Fruit fly (Drosophila melanogaster) whole organism, embryonic: ENCODE data around the gene Acsx4.
A peak's percentile ranks its signal among the peaks of the same experiment; 100 is the strongest.

Experiments
- Bgb ChIP-seq: fragments of 200-800 bp; sonication (Bioruptor generic); IDR thresholded peaks from 2 replicates; pipeline ENCODE4 v1.3.6; 2022; ENCODE audit warnings: missing biosample characterization, missing genetic modification characterization; ENCODE audit not compliant: partially characterized antibody
- CG10274 ChIP-seq: fragments of 200-800 bp; sonication (Bioruptor generic); optimal IDR thresholded peaks from 3 replicates; lab custom pipeline; 2017; ENCODE audit warnings: missing biosample characterization, mild to moderate bottlenecking, missing genetic modification characterization
- CG12236 ChIP-seq: fragments of 200-800 bp; sonication (Bioruptor generic); optimal IDR thresholded peaks from 2 replicates; lab custom pipeline; 2016; ENCODE audit warnings: missing biosample characterization, missing genetic modification characterization
- CG1233 ChIP-seq: fragments of 200-800 bp; sonication (Bioruptor generic); optimal IDR thresholded peaks from 4 replicates; lab custom pipeline; 2018; ENCODE audit warnings: missing biosample characterization, mild to moderate bottlenecking, missing genetic modification characterization
- CG13894 ChIP-seq: fragments of 200-800 bp; sonication (Bioruptor generic); optimal IDR thresholded peaks from 3 replicates; lab custom pipeline; 2018; ENCODE audit warnings: missing biosample characterization, mild to moderate bottlenecking, missing genetic modification characterization, moderate library complexity
- CG15696 ChIP-seq: fragments of 200-800 bp; sonication (Bioruptor generic); optimal IDR thresholded peaks from 2 replicates; lab custom pipeline; 2019; ENCODE audit warnings: missing biosample characterization, mild to moderate bottlenecking, missing genetic modification characterization, moderate library complexity
- CG1603 ChIP-seq: fragments of 200-800 bp; sonication (Bioruptor generic); optimal IDR thresholded peaks from 2 replicates; lab custom pipeline; 2019; ENCODE audit warnings: missing biosample characterization, mild to moderate bottlenecking, missing genetic modification characterization, moderate library complexity
- CG16813 ChIP-seq: fragments of 200-800 bp; sonication (Bioruptor generic); IDR thresholded peaks from 3 replicates; pipeline ENCODE4 v1.3.6; 2022; ENCODE audit warnings: missing biosample characterization, missing genetic modification characterization; ENCODE audit not compliant: partially characterized antibody
- CG17186 ChIP-seq: fragments of 200-800 bp; sonication (Bioruptor generic); optimal IDR thresholded peaks from 3 replicates; lab custom pipeline; 2017; ENCODE audit warnings: missing biosample characterization, missing genetic modification reagents, missing genetic modification characterization
- CG17328 ChIP-seq: fragments of 200-800 bp; sonication (Bioruptor generic); IDR thresholded peaks from 2 replicates; pipeline ENCODE4 v1.3.6; 2022; ENCODE audit warnings: missing biosample characterization, missing genetic modification characterization
- CG17802 ChIP-seq: fragments of 200-800 bp; sonication (Bioruptor generic); optimal IDR thresholded peaks from 2 replicates; lab custom pipeline; 2018; ENCODE audit warnings: missing biosample characterization, mild to moderate bottlenecking, missing genetic modification characterization, moderate library complexity
- CG1832 ChIP-seq: fragments of 200-800 bp; sonication (Bioruptor generic); optimal IDR thresholded peaks from 2 replicates; lab custom pipeline; 2017; ENCODE audit warnings: missing biosample characterization, mild to moderate bottlenecking, missing genetic modification characterization, inconsistent platforms
- CG31224 ChIP-seq: fragments of 200-800 bp; sonication (Bioruptor generic); IDR thresholded peaks from 2 replicates; pipeline ENCODE4 v1.3.6; 2022; ENCODE audit warnings: missing biosample characterization, missing genetic modification characterization
- CG3726 ChIP-seq: fragments of 200-800 bp; sonication (Bioruptor generic); IDR thresholded peaks from 3 replicates; pipeline ENCODE4, ENCODE4 v1.3.6; 2022; ENCODE audit warnings: missing biosample characterization, missing genetic modification characterization
- CG6683 ChIP-seq: fragments of 200-800 bp; sonication (Bioruptor generic); optimal IDR thresholded peaks from 2 replicates; lab custom pipeline; 2017; ENCODE audit warnings: missing biosample characterization, mild to moderate bottlenecking, missing genetic modification characterization, missing genetic modification reagents
- CG9727 ChIP-seq: fragments of 200-800 bp; sonication (Bioruptor generic); optimal IDR thresholded peaks from 3 replicates; lab custom pipeline; 2017; ENCODE audit warnings: missing biosample characterization, mild to moderate bottlenecking, missing genetic modification characterization
- CkIIα-i1 ChIP-seq: fragments of 200-800 bp; sonication (Bioruptor generic); IDR thresholded peaks from 2 replicates; pipeline ENCODE4 v1.3.6; 2022; ENCODE audit warnings: missing biosample characterization, missing genetic modification characterization
- Dll ChIP-seq: fragments of 200-800 bp; sonication (Bioruptor generic); IDR thresholded peaks from 4 replicates; pipeline ENCODE4 v1.3.6; 2022; ENCODE audit warnings: missing biosample characterization, missing genetic modification characterization; ENCODE audit not compliant: partially characterized antibody
- HLH4C ChIP-seq: fragments of 200-800 bp; sonication (Bioruptor generic); IDR thresholded peaks from 3 replicates; pipeline ENCODE4 v1.3.6; 2022; ENCODE audit warnings: missing biosample characterization, missing genetic modification characterization; ENCODE audit not compliant: partially characterized antibody
- MTF-1 ChIP-seq: fragments of 200-800 bp; sonication (Bioruptor generic); optimal IDR thresholded peaks from 2 replicates; lab custom pipeline; 2018; ENCODE audit warnings: missing biosample characterization, mild to moderate bottlenecking, missing genetic modification characterization, borderline replicate concordance
- NK7.1 ChIP-seq: fragments of 200-800 bp; sonication (Bioruptor generic); optimal IDR thresholded peaks from 3 replicates; lab custom pipeline; 2016; ENCODE audit warnings: missing biosample characterization, missing genetic modification characterization
- Sin3A ChIP-seq: fragments of >200 bp; optimal IDR thresholded peaks from 2 replicates; lab custom pipeline; 2018
- Six4 ChIP-seq: fragments of 200-800 bp; sonication (Bioruptor generic); optimal IDR thresholded peaks from 2 replicates; lab custom pipeline; 2016; ENCODE audit warnings: missing biosample characterization, missing genetic modification characterization
- amos ChIP-seq: fragments of 200-800 bp; sonication (Bioruptor generic); IDR thresholded peaks from 2 replicates; pipeline ENCODE4 v1.3.6; 2022; ENCODE audit warnings: missing biosample characterization, missing genetic modification characterization; ENCODE audit not compliant: partially characterized antibody
- ato ChIP-seq: fragments of 200-800 bp; sonication (Bioruptor generic); IDR thresholded peaks from 2 replicates; pipeline ENCODE4 v1.3.6; 2022; ENCODE audit warnings: missing biosample characterization, missing genetic modification characterization; ENCODE audit not compliant: partially characterized antibody
- chm ChIP-seq: fragments of 200-800 bp; sonication (Bioruptor generic); IDR thresholded peaks from 2 replicates; pipeline ENCODE4 v1.3.6; 2022; ENCODE audit warnings: missing biosample characterization, missing genetic modification characterization
- fd102C ChIP-seq: fragments of 200-800 bp; sonication (Bioruptor generic); optimal IDR thresholded peaks from 2 replicates; lab custom pipeline; 2018; ENCODE audit warnings: missing biosample characterization, mild to moderate bottlenecking, missing genetic modification characterization, moderate library complexity
- gsb-n ChIP-seq: fragments of 200-800 bp; sonication (Bioruptor generic); optimal IDR thresholded peaks from 3 replicates; lab custom pipeline; 2018; ENCODE audit warnings: missing biosample characterization, mild to moderate bottlenecking, missing genetic modification characterization
- hb ChIP-seq: fragments of 200-800 bp; sonication (Bioruptor generic); IDR thresholded peaks from 3 replicates; pipeline ENCODE4 v1.3.6; 2022; ENCODE audit warnings: missing biosample characterization, missing genetic modification characterization; ENCODE audit not compliant: partially characterized antibody
- knrl ChIP-seq: fragments of 200-800 bp; sonication (Bioruptor generic); IDR thresholded peaks from 3 replicates; pipeline ENCODE4 v1.3.6; 2022; ENCODE audit warnings: missing biosample characterization, missing genetic modification characterization; ENCODE audit not compliant: partially characterized antibody
- lab ChIP-seq: fragments of 200-800 bp; sonication (Bioruptor generic); optimal IDR thresholded peaks from 3 replicates; lab custom pipeline; 2017; ENCODE audit warnings: missing biosample characterization, missing genetic modification characterization, mild to moderate bottlenecking, moderate library complexity, missing genetic modification reagents
- lilli ChIP-seq: fragments of 200-800 bp; sonication (Bioruptor generic); optimal IDR thresholded peaks from 3 replicates; lab custom pipeline; 2016; ENCODE audit warnings: missing biosample characterization, missing genetic modification characterization
- lov ChIP-seq, 2 experiments: fragments of 200-800 bp in 1 of 2; fragments of >200 bp in 1 of 2; sonication (Bioruptor generic) in 1 of 2; IDR thresholded peaks in 1 of 2; optimal IDR thresholded peaks in 1 of 2; 2 replicates in 1 of 2; 3 replicates in 1 of 2; pipeline versions ENCODE4 v1.3.6 to Lab custom; 2017 to 2022; ENCODE audit warnings: missing biosample characterization in 1 of 2, missing genetic modification characterization in 1 of 2
- nau ChIP-seq: fragments of 200-800 bp; sonication (Bioruptor generic); optimal IDR thresholded peaks from 3 replicates; lab custom pipeline; 2017; ENCODE audit warnings: missing biosample characterization, mild to moderate bottlenecking, missing genetic modification characterization, missing genetic modification reagents
- org-1 ChIP-seq: fragments of 200-800 bp; sonication (Bioruptor generic); optimal IDR thresholded peaks from 2 replicates; lab custom pipeline; 2017; ENCODE audit warnings: missing biosample characterization, missing genetic modification characterization
- pb ChIP-seq: fragments of 200-800 bp; sonication (Bioruptor generic); optimal IDR thresholded peaks from 3 replicates; lab custom pipeline; 2016; ENCODE audit warnings: missing biosample characterization, missing genetic modification characterization
- phol ChIP-seq: fragments of 200-800 bp; sonication (Bioruptor generic); optimal IDR thresholded peaks from 3 replicates; lab custom pipeline; 2018; ENCODE audit warnings: missing biosample characterization, mild to moderate bottlenecking, missing genetic modification characterization, moderate library complexity
- psq ChIP-seq: fragments of 200-800 bp; sonication (Bioruptor generic); optimal IDR thresholded peaks from 2 replicates; lab custom pipeline; 2017; ENCODE audit warnings: missing biosample characterization, missing genetic modification characterization
- schlank ChIP-seq: fragments of 200-800 bp; sonication (Bioruptor generic); optimal IDR thresholded peaks from 2 replicates; lab custom pipeline; 2018; ENCODE audit warnings: missing biosample characterization, mild to moderate bottlenecking, missing genetic modification characterization
- sna ChIP-seq: fragments of 200-800 bp; sonication (Bioruptor generic); IDR thresholded peaks from 2 replicates; pipeline ENCODE4 v1.3.6; 2022; ENCODE audit warnings: missing biosample characterization, missing genetic modification characterization; ENCODE audit not compliant: partially characterized antibody
- so ChIP-seq: fragments of 200-800 bp; sonication (Bioruptor generic); IDR thresholded peaks from 3 replicates; pipeline ENCODE4 v1.3.6; 2022; ENCODE audit warnings: missing biosample characterization, missing genetic modification characterization
- sug ChIP-seq: fragments of 200-800 bp; optimal IDR thresholded peaks from 2 replicates; lab custom pipeline; 2019; ENCODE audit warnings: missing biosample characterization, mild to moderate bottlenecking, missing genetic modification characterization, moderate library complexity
- tna ChIP-seq: fragments of 200-800 bp; sonication (Bioruptor generic); IDR thresholded peaks from 2 replicates; pipeline ENCODE4 v1.3.6; 2022; ENCODE audit warnings: missing biosample characterization, missing genetic modification characterization; ENCODE audit not compliant: partially characterized antibody
- twi ChIP-seq: fragments of 200-800 bp; optimal IDR thresholded peaks from 2 replicates; lab custom pipeline; 2019; ENCODE audit warnings: missing biosample characterization, mild to moderate bottlenecking, missing genetic modification characterization, moderate library complexity
- vvl ChIP-seq: fragments of 200-800 bp; sonication (Bioruptor generic); IDR thresholded peaks from 2 replicates; pipeline ENCODE4 v1.3.6; 2022; ENCODE audit warnings: missing biosample characterization, missing genetic modification characterization
- z ChIP-seq: fragments of 200-800 bp; sonication (Bioruptor generic); IDR thresholded peaks from 3 replicates; pipeline ENCODE4 v1.3.6; 2022; ENCODE audit warnings: missing biosample characterization, missing genetic modification characterization
- zen2 ChIP-seq: fragments of 200-800 bp; sonication (Bioruptor generic); IDR thresholded peaks from 3 replicates; pipeline ENCODE4 v1.3.6; 2022; ENCODE audit warnings: missing biosample characterization, missing genetic modification characterization; ENCODE audit not compliant: partially characterized antibody

Gene Acsx4

dm6 chr3R:19801752-19802151, 18.4 kb downstream of the Acsx4 start (continued):
- TF ChIP-seq CG31224 (no peak), MTF-1 (no peak), CG3726 (GFP tag; lab: Robert Waterston, UW) (no peak)

DNA sequence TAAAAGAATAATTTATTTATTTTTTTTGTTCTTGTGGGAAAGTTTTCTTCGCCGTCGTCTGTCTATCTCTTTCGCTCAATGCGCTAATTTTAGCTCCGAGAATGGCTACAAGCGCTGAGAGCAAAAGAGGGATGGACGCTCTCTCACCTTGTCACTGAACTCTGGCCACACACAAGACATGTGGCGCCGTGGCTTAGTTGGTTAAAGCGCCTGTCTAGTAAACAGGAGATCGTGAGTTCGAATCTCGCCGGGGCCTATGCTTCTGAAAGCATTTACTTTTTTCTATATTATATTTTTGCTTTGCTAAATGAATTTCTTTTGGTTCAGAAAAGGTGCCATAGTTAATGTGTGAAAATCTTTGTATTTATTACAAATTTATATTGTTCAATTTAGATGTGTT, 19.2 kb downstream of the Acsx4 start:
- TF ChIP-seq CG1233 (no peak), Dll (GFP tag; lab: Robert Waterston, UW) (0 out of 4 replicates have a peak, but pooled peaks have one; percentile 32), CG17802 (tag; lab: Kevin White, UChicago) (no peak), gsb-n (tag; lab: Kevin White, UChicago) (no peak), CG1832 (GFP tag; lab: Kevin White, UChicago) (peak; percentile 13), vvl (peak; percentile 23; the same call in 1 of the 2 replicates), fd102C (GFP tag; lab: Kevin White, UChicago) (no peak), tna (peak; percentile 83), CG17328 (peak; percentile 44; the same call in 1 of the 2 replicates), hb (GFP tag; lab: Robert Waterston, UW) (peak; percentile 74), chm (GFP tag; lab: Robert Waterston, UW) (peak; percentile 25; the same call in 1 of the 2 replicates), lov (optimal IDR thresholded peaks at IDR 0.05; lab: Kevin White, UChicago) (no peak), lov (GFP tag; IDR thresholded peaks at IDR 0.05; lab: Robert Waterston, UW) (no peak), CG1603 (tag; lab: Kevin White, UChicago) (no peak), nau (no peak), lilli (GFP tag; lab: Kevin White, UChicago) (no peak), psq (GFP tag; lab: Kevin White, UChicago) (no peak), HLH4C (GFP tag; lab: Robert Waterston, UW) (peak; percentile 71), sna (GFP tag; lab: Robert Waterston, UW) (peak; percentile 40; the same call in 1 of the 2 replicates), CkIIα-i1 (GFP tag; lab: Robert Waterston, UW) (no peak), ato (GFP tag; lab: Robert Waterston, UW) (peak; percentile 84), CG9727 (GFP tag; lab: Kevin White, UChicago) (no peak), Sin3A (lab: Kevin White, UChicago) (no peak), lab (GFP tag; lab: Kevin White, UChicago) (no peak), Bgb (GFP tag; lab: Robert Waterston, UW) (peak; percentile 84), amos (GFP tag; lab: Robert Waterston, UW) (peak; percentile 88), Six4 (GFP tag; lab: Kevin White, UChicago) (no peak), zen2 (GFP tag; lab: Robert Waterston, UW) (peak; percentile 76), CG6683 (GFP tag; lab: Kevin White, UChicago) (no peak), so (peak; percentile 57; the same call in 1 of the 3 replicates), CG13894 (tag; lab: Kevin White, UChicago) (no peak), NK7.1 (no peak), CG17186 (GFP tag; lab: Kevin White, UChicago) (no peak), knrl (GFP tag; lab: Robert Waterston, UW) (peak; percentile 62; the same call in 2 of the 3 replicates), twi (no peak), CG16813 (GFP tag; lab: Robert Waterston, UW) (peak; percentile 89), sug (tag; lab: Kevin White, UChicago) (no peak), phol (no peak), CG31224 (no peak), org-1 (GFP tag; lab: Kevin White, UChicago) (no peak), z (GFP tag; lab: Robert Waterston, UW) (no peak), CG10274 (no peak), CG15696 (tag; lab: Kevin White, UChicago) (no peak), pb (GFP tag; lab: Kevin White, UChicago) (no peak), MTF-1 (no peak), CG12236 (GFP tag; lab: Kevin White, UChicago) (no peak), schlank (tag; lab: Kevin White, UChicago) (no peak)
